Fruit fly (Drosophila melanogaster): Measurements from ENCODE around the gene CG7550.
A peak's percentile ranks its signal among the peaks of the same experiment; 100 is the strongest.

DNA sequence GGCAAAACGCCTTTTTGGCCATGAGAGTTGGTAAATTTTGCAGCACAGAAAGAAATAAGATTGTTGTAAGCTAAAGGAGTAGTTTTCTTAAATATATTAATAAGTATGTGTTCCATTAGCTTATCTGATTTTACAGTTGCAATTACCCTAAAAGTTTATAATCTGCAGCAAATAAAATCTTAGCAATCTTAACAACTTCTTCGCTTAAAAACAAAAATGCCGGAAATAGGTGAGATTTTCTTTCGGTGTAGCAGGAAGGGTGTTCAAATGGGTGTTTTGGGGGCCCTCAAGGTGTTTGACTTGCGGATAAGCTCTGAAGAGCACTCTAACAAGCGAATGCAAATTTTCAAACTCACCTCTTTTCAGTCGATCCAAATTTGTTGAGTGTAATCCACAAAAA, 26.5 kb upstream of the CG7550 start:
- TF ChIP-seq eg (GFP tag; IDR thresholded peaks at IDR 0.05) (no peak), Hr4 (GFP tag; optimal IDR thresholded peaks at IDR 0.05) (peak; percentile 58), Eip93F (GFP tag; optimal IDR thresholded peaks at IDR 0.05) (no peak), Blimp-1 (GFP tag; optimal IDR thresholded peaks at IDR 0.05) (no peak), Hr39 (GFP tag; optimal IDR thresholded peaks at IDR 0.05) (no peak), Sox102F (GFP tag; optimal IDR thresholded peaks at IDR 0.05) (no peak), CG32006 (GFP tag; optimal IDR thresholded peaks at IDR 0.05) (peak; percentile 74), dsx (GFP tag; optimal IDR thresholded peaks at IDR 0.05; ENCODE audit: poor library complexity, severe bottlenecking) (no peak), net (GFP tag; optimal IDR thresholded peaks at IDR 0.05) (no peak), spab (GFP tag; optimal IDR thresholded peaks at IDR 0.05) (no peak), CG8632 (GFP tag; optimal IDR thresholded peaks at IDR 0.05) (no peak), CG8119 (GFP tag; IDR thresholded peaks at IDR 0.05) (no peak), CG3919 (GFP tag; optimal IDR thresholded peaks at IDR 0.05) (peak; percentile 23), fd59A (GFP tag; optimal IDR thresholded peaks at IDR 0.05) (no peak)

Data from whole organism, prepupa.